Worm (Caenorhabditis elegans): ENCODE results near the gene dnj-9.

Gene dnj-9

DNA sequence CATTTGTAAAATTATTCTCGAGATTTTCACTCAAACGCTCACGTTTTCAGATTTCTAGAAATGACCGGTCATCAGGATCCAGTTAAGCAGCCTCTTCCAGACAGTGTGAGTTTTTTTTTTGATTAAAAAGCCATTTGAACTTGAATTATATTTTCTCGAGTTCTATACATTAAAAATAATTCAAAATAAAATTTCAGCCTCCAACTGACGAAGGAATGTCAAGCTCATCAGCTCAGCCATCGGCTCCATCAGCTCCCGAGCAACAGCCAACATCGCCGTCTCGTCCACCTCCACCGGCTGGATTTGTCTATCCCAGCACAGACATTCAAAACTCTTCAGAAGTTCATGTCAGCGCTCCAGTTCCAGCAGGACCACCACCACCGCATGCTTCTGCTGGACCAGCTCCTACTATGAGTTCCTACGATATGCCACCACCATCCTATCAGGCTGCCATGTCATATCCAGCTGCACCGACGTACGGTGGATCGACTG, 6.1 kb downstream of the dnj-9 start, which contains the start of gene F11G11.5:
Gene F11G11.5 (plus strand): TSS at position 51 of the 492 bp plus-strand sequence.
- TF ChIP-seq dpl-1 (GFP tag; optimal IDR thresholded peaks at IDR 0.05) (no peak), hmg-1.1 (GFP tag; IDR thresholded peaks at IDR 0.05) (no peak), ZK337.2 (GFP tag; IDR thresholded peaks at IDR 0.05) (no peak), R02D3.7 (tag; optimal IDR thresholded peaks at IDR 0.05) (no peak), jun-1 (tag; optimal IDR thresholded peaks at IDR 0.05) (no peak), attf-4 (tag; optimal IDR thresholded peaks at IDR 0.05) (no peak), ama-1 (optimal IDR thresholded peaks at IDR 0.05) (peak; percentile 25), ceh-28 (tag; optimal IDR thresholded peaks at IDR 0.05) (no peak), duxl-1 (tag; optimal IDR thresholded peaks at IDR 0.05; ENCODE audit: poor library complexity) (no peak), spr-1 (tag; optimal IDR thresholded peaks at IDR 0.05) (no peak), nhr-6 (tag; optimal IDR thresholded peaks at IDR 0.05) (no peak), lin-1 (GFP tag; IDR thresholded peaks at IDR 0.05) (no peak), unc-39 (tag; optimal IDR thresholded peaks at IDR 0.05) (no peak), hif-1 (tag; optimal IDR thresholded peaks at IDR 0.05) (no peak), lin-29 (GFP tag; IDR thresholded peaks at IDR 0.05) (no peak), nhr-10 (tag; optimal IDR thresholded peaks at IDR 0.05) (no peak), egl-43 (GFP tag; IDR thresholded peaks at IDR 0.05) (peak; percentile 67; the same call in 1 of the 2 replicates), daf-16 (GFP tag; optimal IDR thresholded peaks at IDR 0.05) (no peak), daf-16 (tag; optimal IDR thresholded peaks at IDR 0.05) (peak; percentile 1), daf-19 (GFP tag; conservative IDR thresholded peaks at IDR 0.05) (no peak), lin-39 (tag; optimal IDR thresholded peaks at IDR 0.05) (no peak), nhr-11 (tag; optimal IDR thresholded peaks at IDR 0.05) (no peak), fkh-10 (GFP tag; optimal IDR thresholded peaks at IDR 0.05) (no peak), arid-1 (GFP tag; conservative IDR thresholded peaks at IDR 0.05) (no peak), ceh-82 (tag; optimal IDR thresholded peaks at IDR 0.05) (no peak), vab-7 (GFP tag; IDR thresholded peaks at IDR 0.05) (no peak), Y5F2A.4 (GFP tag; optimal IDR thresholded peaks at IDR 0.05) (no peak), php-3 (GFP tag; IDR thresholded peaks at IDR 0.05) (0 out of 2 replicates have a peak, but pooled peaks have one; percentile 6), F26F4.8 (GFP tag; conservative IDR thresholded peaks at IDR 0.05) (no peak), nhr-28 (tag; optimal IDR thresholded peaks at IDR 0.05) (no peak), nhr-77 (tag; optimal IDR thresholded peaks at IDR 0.05) (no peak), gei-8 (GFP tag; optimal IDR thresholded peaks at IDR 0.05) (no peak), nhr-48 (tag; optimal IDR thresholded peaks at IDR 0.05) (no peak), pha-4 (GFP tag; IDR thresholded peaks at IDR 0.05) (peak; percentile 30; the same call in 1 of the 2 replicates), pha-4 (tag; optimal IDR thresholded peaks at IDR 0.05) (no peak), set-16 (GFP tag; IDR thresholded peaks at IDR 0.05) (peak; percentile 67), Y48G9A.11 (GFP tag; IDR thresholded peaks at IDR 0.05) (0 out of 2 replicates have a peak, but pooled peaks have one; percentile 33), tra-1 (GFP tag; IDR thresholded peaks at IDR 0.05) (no peak), T26A8.4 (GFP tag; IDR thresholded peaks at IDR 0.05) (peak; percentile 70), hlh-30 (tag; optimal IDR thresholded peaks at IDR 0.05; ENCODE audit: insufficient read depth) (no peak), lin-38 (GFP tag; IDR thresholded peaks at IDR 0.05) (peak; percentile 35; the same call in 1 of the 2 replicates), nhr-111 (GFP tag; optimal IDR thresholded peaks at IDR 0.05) (no peak), mep-1 (tag; optimal IDR thresholded peaks at IDR 0.05) (no peak), D1046.2 (GFP tag; IDR thresholded peaks at IDR 0.05) (0 out of 2 replicates have a peak, but pooled peaks have one; percentile 48), fos-1 (tag; optimal IDR thresholded peaks at IDR 0.05) (no peak)
